Fruit fly (Drosophila melanogaster): ENCODE results near the gene SPR.
A peak's percentile ranks its signal among the peaks of the same experiment; 100 is the strongest.

SPR gene

dm6 chrX:5429778-5430576 is 16.5 kb upstream of the SPR start (continued):
- TF ChIP-seq dsx (GFP tag; optimal IDR thresholded peaks at IDR 0.05; ENCODE audit: poor library complexity, severe bottlenecking) (peak; percentile 80), Ets21C (GFP tag; optimal IDR thresholded peaks at IDR 0.05) (peak; percentile 88), Sox14 (GFP tag; optimal IDR thresholded peaks at IDR 0.05) (peak; percentile 96), CG8319 (GFP tag; optimal IDR thresholded peaks at IDR 0.05) (peak; percentile 82), CG10631 (GFP tag; optimal IDR thresholded peaks at IDR 0.05) (peak; percentile 92), CG11762 (GFP tag; optimal IDR thresholded peaks at IDR 0.05; ENCODE audit: insufficient read depth) (peak; percentile 83), OdsH (GFP tag; optimal IDR thresholded peaks at IDR 0.05) (peak; percentile 93), vri (GFP tag; optimal IDR thresholded peaks at IDR 0.05) (peak; percentile 84), CG34406 (GFP tag; optimal IDR thresholded peaks at IDR 0.05) (peak; percentile 89), fkh (GFP tag; optimal IDR thresholded peaks at IDR 0.05) (peak; percentile 60), CG1621 (tag; optimal IDR thresholded peaks at IDR 0.05) (peak; percentile 78), CG6276 (GFP tag; optimal IDR thresholded peaks at IDR 0.05) (peak; percentile 86), Met (GFP tag; optimal IDR thresholded peaks at IDR 0.05) (peak; percentile 92), net (GFP tag; optimal IDR thresholded peaks at IDR 0.05) (peak; percentile 89), esn (GFP tag; optimal IDR thresholded peaks at IDR 0.05) (peak; percentile 94), Smox (GFP tag; optimal IDR thresholded peaks at IDR 0.05) (peak; percentile 90), Blimp-1 (GFP tag; optimal IDR thresholded peaks at IDR 0.05) (peak; percentile 75), CG3919 (GFP tag; optimal IDR thresholded peaks at IDR 0.05) (peak; percentile 90)

DNA sequence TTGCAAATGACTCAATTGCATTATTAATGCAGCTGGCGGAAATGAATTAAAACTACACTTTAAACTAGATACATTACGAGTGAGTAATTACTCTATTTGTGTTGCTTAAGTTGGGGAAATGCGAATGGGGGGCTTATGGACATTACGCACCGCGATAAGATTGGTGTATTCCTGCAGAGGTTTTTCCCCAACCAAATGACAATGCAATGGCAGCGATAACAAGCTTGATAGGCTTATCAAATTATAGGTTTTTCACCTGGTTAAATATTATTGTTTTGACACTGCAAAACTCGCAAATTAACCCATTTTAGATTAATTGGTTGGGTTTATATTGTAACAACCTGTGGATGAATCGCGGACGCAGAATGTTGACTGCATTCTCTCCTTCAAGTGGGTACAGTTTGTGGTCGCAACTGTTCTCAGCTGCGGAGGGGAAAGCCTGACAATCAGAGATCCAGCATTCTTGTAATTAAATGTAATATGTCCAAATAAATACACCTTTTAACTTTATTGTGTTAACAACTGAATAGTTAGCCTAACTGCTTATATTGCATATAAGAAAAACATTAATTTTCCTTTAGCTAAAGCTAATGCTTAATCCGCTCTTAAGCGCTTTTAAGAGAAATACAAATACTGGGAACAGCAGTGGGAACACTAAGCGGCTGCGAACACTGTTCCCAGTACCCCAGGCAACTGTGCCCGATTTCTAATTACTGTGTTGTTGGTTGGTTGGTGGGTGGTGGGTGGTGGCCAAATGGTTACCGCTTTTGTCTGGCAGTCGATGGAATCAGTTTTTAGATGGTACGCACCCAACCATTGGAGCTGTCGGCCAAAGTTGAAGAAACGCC is 13.6 kb upstream of the SPR start:
- peak; percentile 27 for TF ChIP-seq Eip78C (GFP tag)
- TF ChIP-seq Blimp-1 (GFP tag; optimal IDR thresholded peaks at IDR 0.05) = no peak
- TF ChIP-seq Hr39 (GFP tag; optimal IDR thresholded peaks at IDR 0.05) = no peak

- no peak for TF ChIP-seq CG6808 (GFP tag; optimal IDR thresholded peaks at IDR 0.05)
- TF ChIP-seq pdm3 (GFP tag; optimal IDR thresholded peaks at IDR 0.05) = no peak
- TF ChIP-seq CG34406 (GFP tag; optimal IDR thresholded peaks at IDR 0.05) = no peak
- no peak for TF ChIP-seq Ets96B (tag; optimal IDR thresholded peaks at IDR 0.05)
- no peak for TF ChIP-seq topi (GFP tag; optimal IDR thresholded peaks at IDR 0.05)
- TF ChIP-seq Sox102F (GFP tag; optimal IDR thresholded peaks at IDR 0.05) = no peak
- no peak for TF ChIP-seq ss (GFP tag; optimal IDR thresholded peaks at IDR 0.05)
- no peak for TF ChIP-seq eg (GFP tag; IDR thresholded peaks at IDR 0.05)
- no peak for TF ChIP-seq CG8119 (GFP tag; IDR thresholded peaks at IDR 0.05)
- TF ChIP-seq CG11902 (GFP tag; optimal IDR thresholded peaks at IDR 0.05) = no peak
- no peak for TF ChIP-seq Blimp-1 (GFP tag; optimal IDR thresholded peaks at IDR 0.05)
Measured at dm6 chrX:5485903-5486302, 39.4 kb downstream of the SPR start.

- TF ChIP-seq CG6792 (GFP tag; optimal IDR thresholded peaks at IDR 0.05) = no peak
- no peak for TF ChIP-seq Hr38 (GFP tag; optimal IDR thresholded peaks at IDR 0.05)
- no peak for TF ChIP-seq CG6854 (GFP tag; optimal IDR thresholded peaks at IDR 0.05)
- no peak for TF ChIP-seq CG7368 (GFP tag; optimal IDR thresholded peaks at IDR 0.05)
- TF ChIP-seq fkh (GFP tag; optimal IDR thresholded peaks at IDR 0.05) = no peak
- TF ChIP-seq CG10669 (GFP tag; optimal IDR thresholded peaks at IDR 0.05) = no peak
- no peak for TF ChIP-seq Sox14 (GFP tag; optimal IDR thresholded peaks at IDR 0.05)
- no peak for TF ChIP-seq CG11762 (GFP tag; optimal IDR thresholded peaks at IDR 0.05; ENCODE audit: insufficient read depth)
Measured at dm6 chrX:5487381-5487780, 40.9 kb downstream of the SPR start.
